Worm (Caenorhabditis elegans): ENCODE measurements around the gene C34C6.10.

Gene C34C6.10

ce11 chrII:8740326-8740949 is 44.8 kb upstream of the C34C6.10 start (continued):
- TF ChIP-seq ztf-26 (tag; optimal IDR thresholded peaks at IDR 0.05) (peak; percentile 73), nhr-179 (tag; optimal IDR thresholded peaks at IDR 0.05) (no peak), nhr-27 (tag; optimal IDR thresholded peaks at IDR 0.05) (no peak), gei-17 (GFP tag; optimal IDR thresholded peaks at IDR 0.05) (no peak), K11D2.4 (GFP tag; IDR thresholded peaks at IDR 0.05) (no peak), hrde-1 (tag; optimal IDR thresholded peaks at IDR 0.05; ENCODE audit: borderline replicate concordance) (no peak)

- TF ChIP-seq ztf-6 (GFP tag; IDR thresholded peaks at IDR 0.05), result no peak
- no peak for TF ChIP-seq nhr-80 (tag; optimal IDR thresholded peaks at IDR 0.05)
- TF ChIP-seq madf-10 (tag; optimal IDR thresholded peaks at IDR 0.05), result no peak
- TF ChIP-seq dox-1 (GFP tag; IDR thresholded peaks at IDR 0.05), result no peak
- no peak for TF ChIP-seq tlf-1 (GFP tag; optimal IDR thresholded peaks at IDR 0.05)
- peak; percentile 14 for TF ChIP-seq unc-62 (GFP tag; optimal IDR thresholded peaks at IDR 0.05)
Measured at ce11 chrII:8738955-8739354, 43.3 kb upstream of the C34C6.10 start.

- TF ChIP-seq snpc-1.1 (tag; optimal IDR thresholded peaks at IDR 0.05; ENCODE audit: insufficient read depth), result no peak
- no peak for TF ChIP-seq ztf-6 (GFP tag; IDR thresholded peaks at IDR 0.05)
- no peak for TF ChIP-seq ceh-91 (GFP tag; IDR thresholded peaks at IDR 0.05)
- no peak for TF ChIP-seq ZK185.1 (tag; optimal IDR thresholded peaks at IDR 0.05; ENCODE audit: poor library complexity, severe bottlenecking)
- no peak for TF ChIP-seq T26A5.8 (tag; optimal IDR thresholded peaks at IDR 0.05)
- no peak for TF ChIP-seq ceh-27 (GFP tag; optimal IDR thresholded peaks at IDR 0.05)
- no peak for TF ChIP-seq unc-130 (GFP tag; optimal IDR thresholded peaks at IDR 0.05)
- TF ChIP-seq madf-8 (GFP tag; conservative IDR thresholded peaks at IDR 0.05), result no peak
- no peak for TF ChIP-seq ztf-28 (GFP tag; IDR thresholded peaks at IDR 0.05)
- no peak for TF ChIP-seq ekl-4 (GFP tag; IDR thresholded peaks at IDR 0.05)
- TF ChIP-seq mes-4 (tag; optimal IDR thresholded peaks at IDR 0.05), result no peak
- TF ChIP-seq let-526 (GFP tag; IDR thresholded peaks at IDR 0.05), result no peak
- TF ChIP-seq nfya-2 (GFP tag; IDR thresholded peaks at IDR 0.05), result no peak
- no peak for TF ChIP-seq F23B12.7 (tag; optimal IDR thresholded peaks at IDR 0.05; ENCODE audit: insufficient read depth)
- TF ChIP-seq nhr-80 (tag; optimal IDR thresholded peaks at IDR 0.05), result no peak
- no peak for TF ChIP-seq lsy-27 (tag; optimal IDR thresholded peaks at IDR 0.05; ENCODE audit: borderline replicate concordance, insufficient read depth)
Measured at ce11 chrII:8738244-8738643, 42.6 kb upstream of the C34C6.10 start.

ce11 chrII:8737456-8737855 is 41.8 kb upstream of the C34C6.10 start, which contains the start of gene idpb-4:
TSS of gene idpb-4 (minus strand) at chrII:8737556.
- TF ChIP-seq ztf-6 (GFP tag; IDR thresholded peaks at IDR 0.05), result no peak
- no peak for TF ChIP-seq gei-17 (GFP tag; optimal IDR thresholded peaks at IDR 0.05)
- no peak for TF ChIP-seq mxl-1 (tag; optimal IDR thresholded peaks at IDR 0.05)
- TF ChIP-seq sdz-38 (tag; optimal IDR thresholded peaks at IDR 0.05), result no peak
- TF ChIP-seq mes-4 (tag; optimal IDR thresholded peaks at IDR 0.05), result no peak
- no peak for TF ChIP-seq hlh-26 (GFP tag; conservative IDR thresholded peaks at IDR 0.05)
- no peak for TF ChIP-seq sea-2 (GFP tag; IDR thresholded peaks at IDR 0.05)

ce11 chrII:8733627-8734026 is 37.9 kb upstream of the C34C6.10 start:
- no peak for TF ChIP-seq Y53F4B.3 (GFP tag; IDR thresholded peaks at IDR 0.05)
- TF ChIP-seq zim-3 (tag; optimal IDR thresholded peaks at IDR 0.05), result no peak
- no peak for TF ChIP-seq F33H1.4 (GFP tag; IDR thresholded peaks at IDR 0.05)
- TF ChIP-seq lin-54 (GFP tag; optimal IDR thresholded peaks at IDR 0.05), result no peak
- TF ChIP-seq zfh-2 (GFP tag; conservative IDR thresholded peaks at IDR 0.05), result peak; percentile 87
- TF ChIP-seq egrh-3 (GFP tag; IDR thresholded peaks at IDR 0.05), result peak; percentile 68; the same call in 1 of the 2 replicates
- no peak for TF ChIP-seq somi-1 (GFP tag; optimal IDR thresholded peaks at IDR 0.05)
